Fruit fly (Drosophila melanogaster): Measurements from ENCODE around the gene CG16820.

The CG16820 gene

DNA sequence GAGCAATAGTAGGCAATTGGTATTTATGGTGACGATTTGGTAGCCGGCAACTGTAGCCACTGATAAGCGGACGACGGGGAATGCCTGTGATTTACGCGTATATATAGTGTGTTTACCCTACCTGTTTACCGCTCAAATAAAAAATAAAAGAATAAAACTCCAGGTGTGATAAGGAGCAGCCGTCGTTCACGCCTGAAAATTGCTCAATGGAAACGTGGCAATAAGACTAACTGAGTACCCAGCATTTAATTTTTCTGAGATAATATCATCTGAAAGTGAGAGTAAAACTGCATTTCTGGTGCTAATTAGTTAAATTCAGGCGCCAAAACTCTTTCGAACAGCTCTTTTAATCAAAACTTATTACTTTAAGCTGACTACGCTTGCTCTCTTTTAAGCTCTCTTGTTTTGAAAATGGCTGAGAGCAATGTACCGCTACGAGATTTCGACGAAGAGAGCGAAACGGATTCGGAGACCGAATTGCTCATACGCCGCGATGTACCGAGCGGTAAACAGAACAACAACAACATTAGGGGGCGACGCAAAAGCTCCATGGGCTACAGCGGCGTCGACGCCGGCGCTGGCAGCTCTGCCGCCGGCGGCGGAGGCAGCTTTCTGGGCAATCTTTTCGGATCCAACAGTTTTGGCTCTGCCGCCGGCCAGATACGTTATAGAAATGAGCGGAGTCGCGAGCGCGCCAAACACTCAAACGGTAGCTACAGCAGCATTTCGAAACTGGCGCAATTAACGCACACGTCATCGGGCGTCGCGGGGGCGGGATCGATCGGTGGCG is 44.4 kb downstream of the CG16820 start (continued):
- TF ChIP-seq CG17568 (GFP tag; optimal IDR thresholded peaks at IDR 0.05) = peak; percentile 93
- TF ChIP-seq ac (GFP tag; optimal IDR thresholded peaks at IDR 0.05) = peak; percentile 55
- peak; percentile 96 for TF ChIP-seq CG6175 (GFP tag; IDR thresholded peaks at IDR 0.05)
- TF ChIP-seq Lim3 (GFP tag; IDR thresholded peaks at IDR 0.05) = no peak; the same call in 1 of the 2 replicates
- no peak for TF ChIP-seq luna (GFP tag; optimal IDR thresholded peaks at IDR 0.05)
- peak; percentile 87 for TF ChIP-seq fd64A (GFP tag; optimal IDR thresholded peaks at IDR 0.05)
- TF ChIP-seq sim (GFP tag; IDR thresholded peaks at IDR 0.05) = peak; percentile 75; the same call in 1 of the 2 replicates
- peak; percentile 62 for TF ChIP-seq maf-S (GFP tag; optimal IDR thresholded peaks at IDR 0.05)
- peak; percentile 15 for TF ChIP-seq CG17829 (tag; optimal IDR thresholded peaks at IDR 0.05)
- TF ChIP-seq CG30020 (tag; optimal IDR thresholded peaks at IDR 0.05) = no peak
- TF ChIP-seq CG14441 (GFP tag; IDR thresholded peaks at IDR 0.05) = peak; percentile 10; the same call in 1 of the 2 replicates
- TF ChIP-seq CG13287 (GFP tag; IDR thresholded peaks at IDR 0.05; ENCODE audit: partially characterized antibody) = peak; percentile 70
- peak; percentile 81 for TF ChIP-seq sug (tag; optimal IDR thresholded peaks at IDR 0.05)
- TF ChIP-seq zfh1 (GFP tag; IDR thresholded peaks at IDR 0.05) = no peak; the same call in 2 of the 3 replicates
- no peak for TF ChIP-seq CG10267 (tag; optimal IDR thresholded peaks at IDR 0.05)
- TF ChIP-seq sqz (GFP tag; optimal IDR thresholded peaks at IDR 0.05) = peak; percentile 84
- no peak for TF ChIP-seq Ets97D (GFP tag; optimal IDR thresholded peaks at IDR 0.05)
- TF ChIP-seq CG12659 (GFP tag; optimal IDR thresholded peaks at IDR 0.05) = peak; percentile 78
- TF ChIP-seq CG34224 (GFP tag; IDR thresholded peaks at IDR 0.05; ENCODE audit: partially characterized antibody) = peak; percentile 66
- TF ChIP-seq Bteb2 (GFP tag; optimal IDR thresholded peaks at IDR 0.05) = peak; percentile 63
- TF ChIP-seq Oaz (GFP tag; IDR thresholded peaks at IDR 0.05) = no peak; the same call in 1 of the 2 replicates
- TF ChIP-seq row (GFP tag; IDR thresholded peaks at IDR 0.05) = no peak; the same call in 2 of the 3 replicates
- peak; percentile 94 for TF ChIP-seq Asciz (GFP tag; optimal IDR thresholded peaks at IDR 0.05)
- TF ChIP-seq seq (GFP tag; IDR thresholded peaks at IDR 0.05) = peak; percentile 81; the same call in 1 of the 2 replicates
- TF ChIP-seq Side (GFP tag; optimal IDR thresholded peaks at IDR 0.05) = peak; percentile 32
- TF ChIP-seq Sin3A (optimal IDR thresholded peaks at IDR 0.05) = no peak
- TF ChIP-seq Oli (tag; optimal IDR thresholded peaks at IDR 0.05) = peak; percentile 41
- no peak for TF ChIP-seq pnt (GFP tag; optimal IDR thresholded peaks at IDR 0.05)
- TF ChIP-seq CG30431 (GFP tag; optimal IDR thresholded peaks at IDR 0.05) = peak; percentile 6
- TF ChIP-seq CG9215 (GFP tag; IDR thresholded peaks at IDR 0.05) = no peak
- no peak for TF ChIP-seq CG30403 (GFP tag; optimal IDR thresholded peaks at IDR 0.05)
- TF ChIP-seq CG17186 (GFP tag; optimal IDR thresholded peaks at IDR 0.05) = no peak
- TF ChIP-seq ATbp (GFP tag; optimal IDR thresholded peaks at IDR 0.05) = peak; percentile 96
- 0 out of 3 replicates have a peak, but pooled peaks have one; percentile 6 for TF ChIP-seq so (GFP tag; IDR thresholded peaks at IDR 0.05)
- peak; percentile 54 for TF ChIP-seq CG8089 (GFP tag; optimal IDR thresholded peaks at IDR 0.05)
- no peak for TF ChIP-seq pan (optimal IDR thresholded peaks at IDR 0.05)
- TF ChIP-seq pan (GFP tag; optimal IDR thresholded peaks at IDR 0.05 in 1 of 2, IDR thresholded peaks at IDR 0.05 in 1 of 2) = peak in 1 of 2 experiments; percentile 61
- peak; percentile 53; the same call in 1 of the 2 replicates for TF ChIP-seq HLH3B (GFP tag; IDR thresholded peaks at IDR 0.05)
- TF ChIP-seq CG32767 (GFP tag; IDR thresholded peaks at IDR 0.05) = no peak
- TF ChIP-seq wek (GFP tag; optimal IDR thresholded peaks at IDR 0.05) = peak; percentile 90
- TF ChIP-seq CG4820 (GFP tag; optimal IDR thresholded peaks at IDR 0.05) = no peak
- 0 out of 2 replicates have a peak, but pooled peaks have one; percentile 29 for TF ChIP-seq NFAT (GFP tag; IDR thresholded peaks at IDR 0.05)
- peak; percentile 98 for TF ChIP-seq CG3163 (GFP tag; optimal IDR thresholded peaks at IDR 0.05)
- peak; percentile 39 for TF ChIP-seq Dad (GFP tag; optimal IDR thresholded peaks at IDR 0.05)
- peak; percentile 21 for TF ChIP-seq shn (GFP tag; optimal IDR thresholded peaks at IDR 0.05)
- peak; percentile 72 for TF ChIP-seq Xrp1 (GFP tag; IDR thresholded peaks at IDR 0.05)
- no peak for TF ChIP-seq sc (optimal IDR thresholded peaks at IDR 0.05)
- TF ChIP-seq sc (GFP tag; optimal IDR thresholded peaks at IDR 0.05) = peak; percentile 54
- peak; percentile 60 for TF ChIP-seq D19A (tag; optimal IDR thresholded peaks at IDR 0.05)
- no peak for TF ChIP-seq CG1647 (GFP tag; optimal IDR thresholded peaks at IDR 0.05)

Data from whole organism, embryonic.